Worm (Caenorhabditis elegans): ENCODE measurements around the gene T02H6.6.

DNA sequence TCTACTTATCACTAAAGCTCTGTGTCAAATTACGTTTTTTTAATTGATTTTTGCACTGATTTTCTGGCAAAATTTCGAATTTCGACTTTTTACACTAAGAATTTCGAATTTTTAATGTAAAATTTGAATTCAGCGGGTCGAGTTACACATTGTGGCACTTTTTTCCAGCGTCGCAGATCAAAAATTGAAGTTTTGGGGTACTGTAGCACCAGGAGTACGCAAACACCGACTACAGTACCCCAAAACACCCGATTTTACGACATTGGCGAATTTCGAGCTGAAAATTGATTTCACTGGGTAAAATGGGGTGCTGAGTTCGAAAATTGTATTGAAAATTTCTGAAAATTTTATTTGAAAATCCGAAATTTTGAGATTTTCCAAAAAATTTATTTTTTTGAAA lies 48.8 kb downstream of the T02H6.6 start:
- no peak for TF ChIP-seq flt-1 (GFP tag; IDR thresholded peaks at IDR 0.05)
- TF ChIP-seq ztf-29 (GFP tag; IDR thresholded peaks at IDR 0.05) = no peak
